Fruit fly (Drosophila melanogaster) whole organism, embryonic: ENCODE results near the gene caps.

Experiments used
- Bdp1 ChIP-seq: fragments of 200-800 bp; sonication (Bioruptor generic); optimal IDR thresholded peaks from 3 replicates; lab custom pipeline; 2016; ENCODE audit warnings: missing biosample characterization, missing genetic modification characterization
- C15 ChIP-seq: fragments of 200-800 bp; sonication (Bioruptor generic); IDR thresholded peaks from 3 replicates; pipeline ENCODE4 v1.3.6; 2022; ENCODE audit warnings: missing biosample characterization, missing genetic modification characterization
- CG11504 ChIP-seq: fragments of 200-800 bp; sonication (Bioruptor generic); optimal IDR thresholded peaks from 3 replicates; lab custom pipeline; 2019; ENCODE audit warnings: missing biosample characterization, mild to moderate bottlenecking, missing genetic modification characterization, moderate library complexity
- CG12391 ChIP-seq: fragments of 200-800 bp; sonication (Bioruptor generic); optimal IDR thresholded peaks from 3 replicates; lab custom pipeline; 2018; ENCODE audit warnings: missing biosample characterization, mild to moderate bottlenecking, missing genetic modification characterization, moderate library complexity
- CG17359 ChIP-seq: fragments of 200-800 bp; sonication (Bioruptor generic); optimal IDR thresholded peaks from 3 replicates; lab custom pipeline; 2018; ENCODE audit warnings: missing biosample characterization, mild to moderate bottlenecking, missing genetic modification characterization, moderate library complexity
- CG17802 ChIP-seq: fragments of 200-800 bp; sonication (Bioruptor generic); optimal IDR thresholded peaks from 2 replicates; lab custom pipeline; 2018; ENCODE audit warnings: missing biosample characterization, mild to moderate bottlenecking, missing genetic modification characterization, moderate library complexity
- CG3065 ChIP-seq: fragments of 200-800 bp; sonication (Bioruptor generic); optimal IDR thresholded peaks from 2 replicates; lab custom pipeline; 2016; ENCODE audit warnings: missing biosample characterization, missing genetic modification characterization
- CG3995 ChIP-seq: fragments of 200-800 bp; sonication (Bioruptor generic); optimal IDR thresholded peaks from 3 replicates; lab custom pipeline; 2016; ENCODE audit warnings: missing biosample characterization, missing genetic modification characterization
- CG43689 ChIP-seq: fragments of 200-800 bp; sonication (Bioruptor generic); IDR thresholded peaks from 2 replicates; pipeline ENCODE4 v1.3.6; 2022; ENCODE audit warnings: missing biosample characterization, missing genetic modification characterization
- CG7839 ChIP-seq: fragments of 200-800 bp; sonication (Bioruptor generic); optimal IDR thresholded peaks from 3 replicates; lab custom pipeline; 2018; ENCODE audit warnings: missing biosample characterization, mild to moderate bottlenecking, missing genetic modification characterization, moderate library complexity
- CG7928 ChIP-seq: fragments of 200-800 bp; sonication (Bioruptor generic); optimal IDR thresholded peaks from 2 replicates; lab custom pipeline; 2017; ENCODE audit warnings: missing biosample characterization, mild to moderate bottlenecking, missing genetic modification characterization
- CG8359 ChIP-seq: fragments of 200-800 bp; sonication (Bioruptor generic); optimal IDR thresholded peaks from 2 replicates; lab custom pipeline; 2017; ENCODE audit warnings: missing biosample characterization, mild to moderate bottlenecking, missing genetic modification characterization, borderline replicate concordance
- D19B ChIP-seq: fragments of 200-800 bp; sonication (Bioruptor generic); optimal IDR thresholded peaks from 2 replicates; lab custom pipeline; 2017; ENCODE audit warnings: missing biosample characterization, mild to moderate bottlenecking, missing genetic modification characterization
- Drgx ChIP-seq: fragments of 200-800 bp; sonication (Bioruptor generic); IDR thresholded peaks from 2 replicates; pipeline ENCODE4 v1.3.6; 2022; ENCODE audit warnings: missing biosample characterization, missing genetic modification characterization
- Hmx ChIP-seq: fragments of 200-800 bp; sonication (Bioruptor generic); optimal IDR thresholded peaks from 2 replicates; lab custom pipeline; 2016; ENCODE audit warnings: missing biosample characterization, missing genetic modification characterization
- Med ChIP-seq: fragments of 200-800 bp; sonication (Bioruptor generic); peaks from one replicate; lab custom pipeline; 2016; ENCODE audit warnings: missing biosample characterization, missing genetic modification characterization, mild to moderate bottlenecking, inconsistent platforms, moderate library complexity
- Neu2 ChIP-seq: fragments of 200-800 bp; sonication (Bioruptor generic); optimal IDR thresholded peaks from 3 replicates; lab custom pipeline; 2016; ENCODE audit warnings: missing biosample characterization, missing genetic modification characterization, borderline replicate concordance
- Oli ChIP-seq: fragments of 200-800 bp; sonication (Bioruptor generic); optimal IDR thresholded peaks from 2 replicates; lab custom pipeline; 2018; ENCODE audit warnings: missing biosample characterization, mild to moderate bottlenecking, missing genetic modification characterization, moderate library complexity
- Pdp1 ChIP-seq, 2 experiments: fragments of 200-800 bp; sonication (Bioruptor generic); optimal IDR thresholded peaks; 3 replicates each; lab custom pipeline; 2016; ENCODE audit warnings: missing biosample characterization in 2 of 2, missing genetic modification characterization in 2 of 2, mild to moderate bottlenecking in 1 of 2, moderate library complexity in 1 of 2
- Sox102F ChIP-seq: fragments of 200-800 bp; sonication (Bioruptor generic); optimal IDR thresholded peaks from 2 replicates; lab custom pipeline; 2018; ENCODE audit warnings: missing biosample characterization, mild to moderate bottlenecking, missing genetic modification characterization, moderate library complexity
- Tbp ChIP-seq: fragments of >200 bp; optimal IDR thresholded peaks from 2 replicates; lab custom pipeline; 2018; ENCODE audit warnings: missing biosample characterization, missing genetic modification characterization
- az2 ChIP-seq: fragments of 200-800 bp; sonication (Bioruptor generic); optimal IDR thresholded peaks from 3 replicates; lab custom pipeline; 2016; ENCODE audit warnings: missing biosample characterization, missing genetic modification characterization
- bsh ChIP-seq, 2 experiments: fragments of 200-800 bp; sonication (Bioruptor generic); optimal IDR thresholded peaks; 2 replicates each; lab custom pipeline; 2017 to 2018; ENCODE audit warnings: mild to moderate bottlenecking in 2 of 2, missing biosample characterization in 2 of 2, missing genetic modification characterization in 2 of 2, moderate library complexity in 1 of 2
- chif ChIP-seq, 2 experiments: fragments of 200-800 bp; sonication (Bioruptor generic); optimal IDR thresholded peaks; 3 replicates each; lab custom pipeline; 2016; ENCODE audit warnings: missing biosample characterization in 2 of 2, missing genetic modification characterization in 2 of 2
- ci ChIP-seq: fragments of 200-800 bp; sonication (Bioruptor generic); IDR thresholded peaks from 3 replicates; pipeline ENCODE4 v1.3.6; 2022; ENCODE audit warnings: missing biosample characterization, missing genetic modification characterization
- gem ChIP-seq: fragments of 200-800 bp; sonication (Bioruptor generic); optimal IDR thresholded peaks from 2 replicates; lab custom pipeline; 2019; ENCODE audit warnings: missing biosample characterization, mild to moderate bottlenecking, missing genetic modification characterization, moderate library complexity
- klu ChIP-seq: fragments of 200-800 bp; sonication (Bioruptor generic); IDR thresholded peaks from 2 replicates; pipeline ENCODE4 v1.3.6; 2022; ENCODE audit warnings: missing biosample characterization, missing genetic modification characterization
- row ChIP-seq: fragments of 200-800 bp; sonication (Bioruptor generic); IDR thresholded peaks from 3 replicates; pipeline ENCODE4 v1.3.6; 2022; ENCODE audit warnings: missing biosample characterization, missing genetic modification characterization
- sens ChIP-seq: fragments of 200-800 bp; sonication (Bioruptor generic); peaks from one replicate; lab custom pipeline; 2016; ENCODE audit warnings: missing biosample characterization, missing genetic modification characterization
- sob ChIP-seq: fragments of 200-800 bp; sonication (Bioruptor generic); IDR thresholded peaks from 2 replicates; pipeline ENCODE4 v1.3.6; 2022; ENCODE audit warnings: missing biosample characterization, missing genetic modification characterization
- tgo ChIP-seq: fragments of 200-800 bp; sonication (Bioruptor generic); IDR thresholded peaks from 3 replicates; pipeline ENCODE4 v1.3.6; 2022; ENCODE audit warnings: missing biosample characterization, missing genetic modification characterization
- unpg ChIP-seq: fragments of 200-800 bp; sonication (Bioruptor generic); optimal IDR thresholded peaks from 3 replicates; lab custom pipeline; 2018; ENCODE audit warnings: missing biosample characterization, mild to moderate bottlenecking, missing genetic modification characterization, moderate library complexity
- zen ChIP-seq: fragments of 200-800 bp; sonication (Bioruptor generic); optimal IDR thresholded peaks from 3 replicates; lab custom pipeline; 2018; ENCODE audit warnings: missing biosample characterization, mild to moderate bottlenecking, missing genetic modification characterization, moderate library complexity

Gene caps

dm6 chr3L:13262250-13262649 is 33.8 kb downstream of the caps start (continued):
- TF ChIP-seq Pdp1 (GFP tag; optimal IDR thresholded peaks at IDR 0.05; lab: Kevin White, UChicago) (peak in 1 of 2 experiments; percentile 53), unpg (peak; percentile 50), zen (peak; percentile 66), CG17802 (tag; lab: Kevin White, UChicago) (no peak)
- TF ChIP-seq, all 482 proteins: peak for 98

DNA sequence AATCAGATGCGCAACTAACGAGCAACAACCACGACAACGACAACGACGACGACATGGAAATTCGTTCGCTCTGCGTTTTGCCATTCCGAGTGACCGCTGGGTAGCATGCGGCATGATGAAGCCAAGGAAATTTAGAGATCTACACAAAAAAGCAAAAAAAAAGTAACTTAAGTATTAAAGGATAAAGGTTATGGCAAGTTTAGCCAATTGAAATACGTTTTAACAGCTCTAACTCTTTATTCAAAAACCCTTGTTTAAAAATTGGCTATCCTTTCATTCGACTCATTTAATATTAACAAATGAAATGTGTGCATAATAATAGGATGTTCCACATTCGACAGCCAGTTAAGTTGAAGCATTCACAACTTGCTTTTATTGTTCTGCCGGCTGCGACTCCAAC is 35.3 kb downstream of the caps start:
- TF ChIP-seq Oli (tag; lab: Kevin White, UChicago) (peak; percentile 1), tgo (no peak), ci (GFP tag; lab: Robert Waterston, UW) (0 out of 3 replicates have a peak, but pooled peaks have one; percentile 22), row (GFP tag; lab: Robert Waterston, UW) (peak; percentile 50; the same call in 2 of the 3 replicates), D19B (GFP tag; lab: Kevin White, UChicago) (peak; percentile 43), gem (tag; lab: Kevin White, UChicago) (peak; percentile 12)

DNA sequence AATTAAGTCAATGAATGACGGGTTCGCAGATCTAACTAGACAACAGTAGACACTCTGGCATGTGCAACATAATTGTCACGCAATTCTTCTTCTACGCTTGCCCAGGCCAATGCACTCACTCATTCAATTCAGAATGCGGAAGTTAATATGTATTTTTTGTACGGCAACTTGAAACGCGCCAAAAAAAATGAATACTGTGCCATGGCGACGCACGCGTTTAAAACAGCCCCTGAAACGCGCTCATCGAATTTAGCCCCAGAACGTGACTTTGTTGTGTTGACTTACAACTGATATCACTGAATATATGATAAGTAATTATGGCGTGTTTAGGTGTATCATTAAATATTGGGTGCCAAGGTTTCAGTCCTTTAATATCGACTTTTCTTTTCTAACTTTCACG is 37.6 kb downstream of the caps start:
- TF ChIP-seq CG3995 (GFP tag; lab: Kevin White, UChicago) (no peak), CG8359 (GFP tag; lab: Kevin White, UChicago) (peak; percentile 96)

- TF ChIP-seq bsh (GFP tag; optimal IDR thresholded peaks at IDR 0.05; lab: Kevin White, UChicago) (peak; percentile 41 to 46), Oli (tag; lab: Kevin White, UChicago) (peak; percentile 4), sens (GFP tag; lab: Kevin White, UChicago) (peak; percentile 48), Neu2 (no peak), Sox102F (GFP tag; lab: Kevin White, UChicago) (peak; percentile 17), az2 (GFP tag; lab: Kevin White, UChicago) (peak; percentile 25), gem (tag; lab: Kevin White, UChicago) (peak; percentile 31), CG11504 (tag; lab: Kevin White, UChicago) (peak; percentile 26), row (GFP tag; lab: Robert Waterston, UW) (0 out of 3 replicates have a peak, but pooled peaks have one; percentile 10), CG12391 (peak; percentile 13), Med (peak; percentile 29), CG17359 (tag; lab: Kevin White, UChicago) (peak; percentile 1), sob (GFP tag; lab: Robert Waterston, UW) (no peak), CG43689 (GFP tag; lab: Robert Waterston, UW) (no peak), unpg (peak; percentile 17), Bdp1 (GFP tag; lab: Kevin White, UChicago) (no peak), Drgx (peak; percentile 39; the same call in 1 of the 2 replicates), CG7839 (tag; lab: Kevin White, UChicago) (peak; percentile 27)
Measured at dm6 chr3L:13267254-13267653, 38.8 kb downstream of the caps start.

DNA sequence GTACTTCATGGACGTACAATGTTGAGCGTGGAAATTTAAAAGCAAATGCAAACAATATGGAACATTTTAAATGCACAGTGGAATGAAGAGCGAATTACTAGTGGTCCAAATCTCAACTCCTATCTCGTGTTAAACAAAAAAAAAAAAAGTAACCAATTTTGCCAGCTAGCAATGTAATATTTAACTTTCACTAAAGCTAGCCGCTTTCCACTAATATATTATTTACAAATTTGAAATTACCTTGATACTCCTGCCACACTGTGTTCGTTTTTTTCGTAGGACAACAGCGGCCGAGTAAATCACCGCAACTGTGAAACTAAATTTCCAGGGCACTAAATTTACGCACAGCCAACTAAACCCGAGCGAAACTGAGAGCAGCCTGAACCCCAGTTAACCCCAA is 39.4 kb downstream of the caps start:
- no peak for TF ChIP-seq Tbp (GFP tag; lab: Kevin White, UChicago)
- TF ChIP-seq CG3065: no peak
- no peak for TF ChIP-seq Hmx (GFP tag; lab: Kevin White, UChicago)
- no peak for TF ChIP-seq CG7928 (GFP tag; lab: Kevin White, UChicago)
- TF ChIP-seq chif (GFP tag; optimal IDR thresholded peaks at IDR 0.05; lab: Kevin White, UChicago): no peak
- no peak for TF ChIP-seq klu (GFP tag; lab: Robert Waterston, UW)
- TF ChIP-seq C15: no peak
- TF ChIP-seq, all 482 proteins: peak for 0
